Worm (Caenorhabditis elegans) whole organism, late embryonic: ENCODE results near the gene crn-5.

Source experiments
- K09A11.1 ChIP-seq: sonication (generic microtip); optimal IDR thresholded peaks from 2 replicates; lab custom pipeline; 2017; ENCODE audit warnings: antibody characterized with exemption, mild to moderate bottlenecking, missing genetic modification characterization, missing compliant biosample characterization; ENCODE audit not compliant: insufficient read depth
- ama-1 ChIP-seq: fragments of 150-350 bp; optimal IDR thresholded peaks from 2 replicates; lab custom pipeline; 2014
- ceh-18 ChIP-seq: sonication (generic microtip); optimal IDR thresholded peaks from 2 replicates; lab custom pipeline; 2016; ENCODE audit warnings: missing genetic modification characterization, missing compliant biosample characterization
- ceh-30 ChIP-seq: fragments of 150-350 bp; optimal IDR thresholded peaks from 2 replicates; lab custom pipeline; 2014; ENCODE audit warnings: missing biosample characterization, missing genetic modification characterization
- ceh-45 ChIP-seq: fragments of 200-800 bp; sonication (Bioruptor generic); IDR thresholded peaks from 2 replicates; pipeline ENCODE4 v1.3.6; 2022; ENCODE audit warnings: missing genetic modification reagents, missing genetic modification characterization, missing compliant biosample characterization
- elt-2 ChIP-seq: sonication (generic microtip); optimal IDR thresholded peaks from 2 replicates; lab custom pipeline; 2016; ENCODE audit warnings: missing genetic modification reagents, missing genetic modification characterization, missing compliant biosample characterization
- fkh-10 ChIP-seq: fragments of 150-350 bp; optimal IDR thresholded peaks from 2 replicates; lab custom pipeline; 2014; ENCODE audit warnings: missing biosample characterization, missing genetic modification reagents, missing genetic modification characterization
- hlh-30 ChIP-seq: sonication (generic microtip); optimal IDR thresholded peaks from 2 replicates; lab custom pipeline; 2017; ENCODE audit warnings: antibody characterized with exemption, missing genetic modification characterization, missing compliant biosample characterization; ENCODE audit not compliant: insufficient read depth
- hlh-6 ChIP-seq: sonication (generic microtip); optimal IDR thresholded peaks from 2 replicates; lab custom pipeline; 2016; ENCODE audit warnings: missing genotype, missing genetic modification characterization, missing compliant biosample characterization
- nfya-1 ChIP-seq: sonication (generic microtip); optimal IDR thresholded peaks from 2 replicates; lab custom pipeline; 2017; ENCODE audit warnings: missing genetic modification characterization, mild to moderate bottlenecking, missing compliant biosample characterization, antibody characterized with exemption, moderate library complexity
- nhr-11 ChIP-seq: fragments of 150-350 bp; optimal IDR thresholded peaks from 2 replicates; lab custom pipeline; 2014; ENCODE audit warnings: missing biosample characterization, missing genetic modification characterization
- pag-3 ChIP-seq: sonication (generic microtip); optimal IDR thresholded peaks from 2 replicates; lab custom pipeline; 2016; ENCODE audit warnings: missing compliant biosample characterization, missing genetic modification characterization, borderline replicate concordance
- unc-55 ChIP-seq: sonication (generic microtip); optimal IDR thresholded peaks from 2 replicates; lab custom pipeline; 2017; ENCODE audit warnings: missing biosample characterization, missing genetic modification reagents, missing genetic modification characterization
- unc-86 ChIP-seq: sonication (generic microtip); optimal IDR thresholded peaks from 2 replicates; lab custom pipeline; 2016; ENCODE audit warnings: missing genetic modification characterization, missing compliant biosample characterization

- TF ChIP-seq pag-3 (tag; lab: Kevin White, UChicago), result no peak
- no peak for TF ChIP-seq ceh-30
- no peak for TF ChIP-seq ceh-18
- no peak for TF ChIP-seq fkh-10 (GFP tag; lab: Kevin White, UChicago)
- no peak for TF ChIP-seq unc-86 (tag; lab: Kevin White, UChicago)
- no peak for TF ChIP-seq hlh-30 (tag; lab: Kevin White, UChicago)
- no peak for TF ChIP-seq nhr-11
- TF ChIP-seq elt-2 (tag; lab: Kevin White, UChicago), result no peak
- no peak for TF ChIP-seq ama-1 (lab: Kevin White, UChicago)
- no peak for TF ChIP-seq ceh-45
- TF ChIP-seq hlh-6 (tag; lab: Kevin White, UChicago), result no peak
- TF ChIP-seq nfya-1 (tag; lab: Kevin White, UChicago), result no peak
- TF ChIP-seq unc-55 (GFP tag; lab: Kevin White, UChicago), result no peak
- TF ChIP-seq K09A11.1 (tag; lab: Kevin White, UChicago), result no peak
Observed at ce11 chrII:10605512-10605911, 13.0 kb downstream of the crn-5 start, which contains the start of gene taf-13.
